Fruit fly (Drosophila melanogaster): ENCODE results near the gene CG11619.

CG11619 gene

DNA sequence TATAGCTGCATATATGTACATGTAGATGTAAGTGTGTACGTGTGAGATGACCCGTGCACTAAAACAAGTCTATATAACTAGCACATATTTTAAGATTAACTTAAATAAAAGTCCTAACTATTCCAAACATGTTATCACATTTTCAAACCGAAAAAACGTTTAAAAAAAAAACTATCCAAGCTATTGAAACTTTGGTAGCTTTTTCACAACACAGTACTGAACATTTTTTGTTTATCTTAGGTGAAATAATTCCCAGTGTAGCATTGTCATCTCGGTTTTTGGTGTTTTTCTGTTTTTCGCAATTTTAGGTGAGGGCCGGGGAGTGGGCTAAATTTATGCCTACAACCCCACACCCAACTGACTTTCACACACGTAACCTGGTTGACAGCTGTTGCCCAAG lies 39.0 kb upstream of the CG11619 start:
- TF ChIP-seq br (GFP tag; optimal IDR thresholded peaks at IDR 0.05) (no peak), sv (GFP tag; optimal IDR thresholded peaks at IDR 0.05) (no peak), Sp1 (GFP tag; optimal IDR thresholded peaks at IDR 0.05) (no peak), Mio (GFP tag; optimal IDR thresholded peaks at IDR 0.05) (no peak), Abd-B (GFP tag; optimal IDR thresholded peaks at IDR 0.05) (no peak), jim (GFP tag; optimal IDR thresholded peaks at IDR 0.05) (no peak), Jra (GFP tag; optimal IDR thresholded peaks at IDR 0.05) (no peak), woc (GFP tag; optimal IDR thresholded peaks at IDR 0.05) (no peak), Myc (optimal IDR thresholded peaks at IDR 0.05) (no peak), Hr78 (GFP tag; optimal IDR thresholded peaks at IDR 0.05) (no peak), brk (GFP tag; optimal IDR thresholded peaks at IDR 0.05) (no peak), Dfd (GFP tag; optimal IDR thresholded peaks at IDR 0.05) (no peak), sage (GFP tag; optimal IDR thresholded peaks at IDR 0.05) (no peak), h (GFP tag; optimal IDR thresholded peaks at IDR 0.05) (no peak), Vsx2 (GFP tag; optimal IDR thresholded peaks at IDR 0.05; ENCODE audit: partially characterized antibody) (no peak), N (GFP tag; optimal IDR thresholded peaks at IDR 0.05) (no peak)

DNA sequence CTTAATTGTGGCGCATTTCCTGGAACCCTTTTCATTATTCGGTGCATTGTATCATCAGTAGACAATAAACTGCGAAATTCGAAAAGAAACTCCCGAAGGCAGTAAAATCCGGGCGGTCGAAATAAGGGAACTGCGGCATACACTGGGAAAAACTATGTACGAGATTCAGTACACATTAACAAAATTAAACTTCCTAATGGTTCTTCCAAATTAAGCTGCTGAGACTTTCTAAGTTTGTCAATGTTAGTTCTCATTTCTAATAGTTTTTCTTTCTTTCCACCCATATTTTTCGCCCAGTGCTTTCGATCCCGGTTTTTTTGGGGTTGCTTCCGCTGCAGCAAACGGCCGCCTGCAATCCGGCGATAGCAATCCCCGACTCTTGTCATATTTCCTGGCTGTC lies 36.7 kb upstream of the CG11619 start:
- TF ChIP-seq tai (GFP tag; optimal IDR thresholded peaks at IDR 0.05) (no peak), Dif (GFP tag; optimal IDR thresholded peaks at IDR 0.05; ENCODE audit: partially characterized antibody) (no peak), fru (GFP tag; optimal IDR thresholded peaks at IDR 0.05) (peak; percentile 53), ey (GFP tag; optimal IDR thresholded peaks at IDR 0.05) (peak; percentile 70), Sp1 (GFP tag; optimal IDR thresholded peaks at IDR 0.05) (peak; percentile 77), Rel (GFP tag; optimal IDR thresholded peaks at IDR 0.05) (no peak), Rel (tag; optimal IDR thresholded peaks at IDR 0.05) (peak; percentile 31), OdsH (GFP tag; optimal IDR thresholded peaks at IDR 0.05) (peak; percentile 69), usp (GFP tag; optimal IDR thresholded peaks at IDR 0.05) (no peak), dmrt93B (GFP tag; optimal IDR thresholded peaks at IDR 0.05) (no peak), CrebA (GFP tag; optimal IDR thresholded peaks at IDR 0.05; ENCODE audit: borderline replicate concordance) (no peak), psq (GFP tag; optimal IDR thresholded peaks at IDR 0.05) (peak; percentile 54), brk (GFP tag; optimal IDR thresholded peaks at IDR 0.05) (peak; percentile 2), sage (GFP tag; optimal IDR thresholded peaks at IDR 0.05) (peak; percentile 44), GATAd (GFP tag; optimal IDR thresholded peaks at IDR 0.05) (no peak), pan (optimal IDR thresholded peaks at IDR 0.05) (no peak), lola (GFP tag; optimal IDR thresholded peaks at IDR 0.05) (no peak), rgr (GFP tag; optimal IDR thresholded peaks at IDR 0.05) (peak; percentile 69), CG32264 (GFP tag; optimal IDR thresholded peaks at IDR 0.05) (peak; percentile 24), HLH106 (tag; optimal IDR thresholded peaks at IDR 0.05) (peak; percentile 73), dsf (GFP tag; optimal IDR thresholded peaks at IDR 0.05; ENCODE audit: borderline replicate concordance) (no peak), Jra (GFP tag; optimal IDR thresholded peaks at IDR 0.05) (no peak), dl (GFP tag; optimal IDR thresholded peaks at IDR 0.05; ENCODE audit: insufficient read depth in 1 of 2, partially characterized antibody in 2 of 2) (no peak), Hnf4 (GFP tag; optimal IDR thresholded peaks at IDR 0.05) (no peak), woc (GFP tag; optimal IDR thresholded peaks at IDR 0.05) (peak; percentile 44), Myc (optimal IDR thresholded peaks at IDR 0.05) (no peak), sv (GFP tag; optimal IDR thresholded peaks at IDR 0.05) (peak; percentile 54), CG9705 (GFP tag; optimal IDR thresholded peaks at IDR 0.05) (no peak), h (GFP tag; optimal IDR thresholded peaks at IDR 0.05) (peak; percentile 82), br (GFP tag; optimal IDR thresholded peaks at IDR 0.05) (peak; percentile 60), Abd-B (GFP tag; optimal IDR thresholded peaks at IDR 0.05) (no peak), Hr78 (GFP tag; optimal IDR thresholded peaks at IDR 0.05) (no peak), N (GFP tag; optimal IDR thresholded peaks at IDR 0.05) (no peak), Mio (GFP tag; optimal IDR thresholded peaks at IDR 0.05) (no peak), Hr83 (GFP tag; optimal IDR thresholded peaks at IDR 0.05; ENCODE audit: poor library complexity, severe bottlenecking) (no peak), jim (GFP tag; optimal IDR thresholded peaks at IDR 0.05) (no peak), Vsx2 (GFP tag; optimal IDR thresholded peaks at IDR 0.05; ENCODE audit: partially characterized antibody) (no peak), foxo (GFP tag; optimal IDR thresholded peaks at IDR 0.05) (peak in 1 of 2 experiments; percentile 60)
